Worm (Caenorhabditis elegans): ENCODE measurements around the gene C03B1.1.

ce11 chrX:6385185-6385584 is 10.6 kb downstream of the C03B1.1 start, which contains the start of gene igdb-3:
- no peak for TF ChIP-seq him-1 (tag; optimal IDR thresholded peaks at IDR 0.05)
- TF ChIP-seq W03F9.2 (tag; optimal IDR thresholded peaks at IDR 0.05): no peak
- no peak for TF ChIP-seq dao-5 (tag; optimal IDR thresholded peaks at IDR 0.05)
